Worm (Caenorhabditis elegans) whole organism, L3 larva: ENCODE data around the gene R13A5.7.

Experiments
- R02D3.7 ChIP-seq: fragments of 150-350 bp; optimal IDR thresholded peaks from 2 replicates; lab custom pipeline; 2014; ENCODE audit warnings: missing biosample characterization, missing genetic modification characterization
- ama-1 ChIP-seq: fragments of 150-350 bp; optimal IDR thresholded peaks from 2 replicates; lab custom pipeline; 2018
- ceh-16 ChIP-seq: sonication (generic microtip); optimal IDR thresholded peaks from 2 replicates; lab custom pipeline; 2017; ENCODE audit warnings: missing biosample characterization, missing genetic modification characterization
- ceh-28 ChIP-seq: fragments of 150-350 bp; optimal IDR thresholded peaks from 2 replicates; lab custom pipeline; 2014; ENCODE audit warnings: missing biosample characterization, missing genetic modification reagents, missing genetic modification characterization
- ceh-82 ChIP-seq: fragments of 150-350 bp; optimal IDR thresholded peaks from 2 replicates; lab custom pipeline; 2014; ENCODE audit warnings: missing biosample characterization, missing genetic modification characterization
- ceh-9 ChIP-seq: sonication (generic microtip); optimal IDR thresholded peaks from 2 replicates; lab custom pipeline; 2018; ENCODE audit warnings: missing biosample characterization, missing genetic modification characterization
- daf-12 ChIP-seq: fragments of 150-350 bp; optimal IDR thresholded peaks from 2 replicates; lab custom pipeline; 2014; ENCODE audit warnings: missing biosample characterization, missing genetic modification reagents, missing genetic modification characterization
- egl-5 ChIP-seq: fragments of 150-350 bp; optimal IDR thresholded peaks from 2 replicates; lab custom pipeline; 2017; ENCODE audit warnings: missing biosample characterization, missing genetic modification reagents, missing genetic modification characterization, inconsistent platforms
- elt-1 ChIP-seq: fragments of 150-350 bp; optimal IDR thresholded peaks from 2 replicates; lab custom pipeline; 2014; ENCODE audit warnings: missing biosample characterization, missing genetic modification characterization
- elt-2 ChIP-seq: sonication (generic microtip); optimal IDR thresholded peaks from 2 replicates; lab custom pipeline; 2016; ENCODE audit warnings: missing genetic modification reagents, mild to moderate bottlenecking, missing genetic modification characterization, missing compliant biosample characterization
- elt-3 ChIP-seq, 3 experiments: fragments of 150-350 bp in 1 of 3; sonication (generic microtip) in 2 of 3; optimal IDR thresholded peaks; 2 replicates in 2 of 3; 4 replicates in 1 of 3; lab custom pipeline; 2014 to 2017; ENCODE audit warnings: missing biosample characterization in 3 of 3, missing genetic modification characterization in 3 of 3
- fkh-10 ChIP-seq: sonication (generic microtip); optimal IDR thresholded peaks from 2 replicates; lab custom pipeline; 2017; ENCODE audit warnings: missing biosample characterization, missing genetic modification reagents, missing genetic modification characterization
- fkh-2 ChIP-seq: fragments of 150-350 bp; optimal IDR thresholded peaks from 2 replicates; lab custom pipeline; 2014; ENCODE audit warnings: missing biosample characterization, missing genetic modification reagents, missing genetic modification characterization
- fos-1 ChIP-seq: fragments of 150-350 bp; optimal IDR thresholded peaks from 2 replicates; lab custom pipeline; 2014; ENCODE audit warnings: missing biosample characterization, missing genetic modification characterization
- hmg-11 ChIP-seq: sonication (generic microtip); optimal IDR thresholded peaks from 2 replicates; lab custom pipeline; 2016; ENCODE audit warnings: missing genetic modification characterization, missing compliant biosample characterization
- lin-15B ChIP-seq: fragments of 150-350 bp; optimal IDR thresholded peaks from 2 replicates; lab custom pipeline; 2014; ENCODE audit warnings: missing biosample characterization, missing genetic modification characterization
- lin-39 ChIP-seq: fragments of 150-350 bp; optimal IDR thresholded peaks from 2 replicates; lab custom pipeline; 2018; ENCODE audit warnings: missing biosample characterization, missing genetic modification reagents, missing genetic modification characterization
- lsy-12 ChIP-seq: sonication (generic microtip); optimal IDR thresholded peaks from 2 replicates; lab custom pipeline; 2016; ENCODE audit warnings: mild to moderate bottlenecking, missing genetic modification characterization, missing compliant biosample characterization
- mdl-1 ChIP-seq: fragments of 150-350 bp; optimal IDR thresholded peaks from 2 replicates; lab custom pipeline; 2014; ENCODE audit warnings: missing biosample characterization, missing genetic modification characterization
- nfya-1 ChIP-seq: sonication (generic microtip); optimal IDR thresholded peaks from 2 replicates; lab custom pipeline; 2017; ENCODE audit warnings: missing genetic modification characterization, mild to moderate bottlenecking, missing compliant biosample characterization, antibody characterized with exemption, moderate library complexity; ENCODE audit not compliant: insufficient read depth
- nhr-11 ChIP-seq: fragments of 150-350 bp; optimal IDR thresholded peaks from 2 replicates; lab custom pipeline; 2014; ENCODE audit warnings: missing biosample characterization, missing genetic modification characterization
- nhr-12 ChIP-seq: fragments of 150-350 bp; optimal IDR thresholded peaks from 2 replicates; lab custom pipeline; 2014; ENCODE audit warnings: missing biosample characterization, missing genetic modification characterization
- nhr-23 ChIP-seq: fragments of 150-350 bp; optimal IDR thresholded peaks from 2 replicates; lab custom pipeline; 2014; ENCODE audit warnings: missing biosample characterization, missing genetic modification reagents, missing genetic modification characterization
- nhr-237 ChIP-seq: fragments of 150-350 bp; optimal IDR thresholded peaks from 2 replicates; lab custom pipeline; 2014; ENCODE audit warnings: missing biosample characterization, missing genetic modification characterization
- nhr-28 ChIP-seq: fragments of 150-350 bp; optimal IDR thresholded peaks from 2 replicates; lab custom pipeline; 2014; ENCODE audit warnings: missing biosample characterization, missing genetic modification characterization
- nhr-43 ChIP-seq: sonication (generic microtip); optimal IDR thresholded peaks from 2 replicates; lab custom pipeline; 2016; ENCODE audit warnings: mild to moderate bottlenecking, missing genetic modification characterization, missing compliant biosample characterization; ENCODE audit not compliant: poor library complexity, severe bottlenecking
- nhr-67 ChIP-seq: fragments of 150-350 bp; optimal IDR thresholded peaks from 2 replicates; lab custom pipeline; 2014; ENCODE audit warnings: missing biosample characterization, missing genetic modification characterization
- nhr-76 ChIP-seq: fragments of 150-350 bp; sonication (generic microtip); optimal IDR thresholded peaks from 5 replicates; lab custom pipeline; 2014; ENCODE audit warnings: missing biosample characterization, missing genetic modification characterization
- nhr-77 ChIP-seq: fragments of 150-350 bp; optimal IDR thresholded peaks from 2 replicates; lab custom pipeline; 2014; ENCODE audit warnings: missing biosample characterization, missing genetic modification characterization
- pqm-1 ChIP-seq: fragments of 150-350 bp; optimal IDR thresholded peaks from 2 replicates; lab custom pipeline; 2017; ENCODE audit warnings: missing biosample characterization, missing genetic modification characterization, inconsistent platforms
- skn-1 ChIP-seq: fragments of 150-350 bp; optimal IDR thresholded peaks from 2 replicates; lab custom pipeline; 2014; ENCODE audit warnings: missing biosample characterization, missing genetic modification characterization
- snpc-4 ChIP-seq: fragments of 150-350 bp; optimal IDR thresholded peaks from 2 replicates; lab custom pipeline; 2014; ENCODE audit warnings: missing biosample characterization, missing genetic modification characterization
- tbx-2 ChIP-seq: sonication (generic microtip); optimal IDR thresholded peaks from 2 replicates; lab custom pipeline; 2016; ENCODE audit warnings: mild to moderate bottlenecking, missing genetic modification characterization, missing compliant biosample characterization
- unc-39 ChIP-seq: sonication (generic microtip); optimal IDR thresholded peaks from 4 replicates; lab custom pipeline; 2017; ENCODE audit warnings: missing biosample characterization, missing genetic modification characterization
- unc-62 ChIP-seq: fragments of 150-350 bp; sonication (generic microtip); optimal IDR thresholded peaks from 4 replicates; lab custom pipeline; 2014; ENCODE audit warnings: missing biosample characterization, missing genetic modification reagents, missing genetic modification characterization
- zag-1 ChIP-seq: fragments of 150-350 bp; optimal IDR thresholded peaks from 2 replicates; lab custom pipeline; 2014; ENCODE audit warnings: missing biosample characterization, missing genetic modification characterization
- ztf-11 ChIP-seq: fragments of 150-350 bp; optimal IDR thresholded peaks from 2 replicates; lab custom pipeline; 2014; ENCODE audit warnings: missing biosample characterization, missing genetic modification characterization
- ztf-4 ChIP-seq: fragments of 150-350 bp; optimal IDR thresholded peaks from 2 replicates; lab custom pipeline; 2014; ENCODE audit warnings: missing biosample characterization, missing genetic modification characterization

Gene R13A5.7

DNA sequence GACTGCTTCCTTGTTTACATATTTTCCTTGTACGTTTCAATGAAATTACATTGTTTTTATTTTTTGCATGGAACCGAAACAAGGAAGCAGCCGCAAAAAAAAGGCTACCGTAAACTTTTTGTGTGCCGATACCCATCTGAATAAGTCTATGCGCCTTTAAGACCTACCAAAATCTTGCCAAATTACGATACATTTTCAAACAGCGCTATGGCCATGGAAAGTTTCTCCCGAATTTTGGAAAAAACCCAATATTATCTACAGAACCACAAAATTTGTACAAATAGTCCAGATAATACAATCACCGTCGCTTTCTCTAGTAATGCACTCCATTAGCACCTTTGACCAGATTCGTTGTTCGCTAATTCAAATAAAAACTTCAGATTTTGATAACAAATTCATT lies 1.8 kb upstream of the R13A5.7 start:
- TF ChIP-seq nhr-77 (tag; lab: Kevin White, UChicago) (peak; percentile 7), fkh-10 (GFP tag; lab: Kevin White, UChicago) (no peak), ztf-4 (tag; lab: Kevin White, UChicago) (no peak)

DNA sequence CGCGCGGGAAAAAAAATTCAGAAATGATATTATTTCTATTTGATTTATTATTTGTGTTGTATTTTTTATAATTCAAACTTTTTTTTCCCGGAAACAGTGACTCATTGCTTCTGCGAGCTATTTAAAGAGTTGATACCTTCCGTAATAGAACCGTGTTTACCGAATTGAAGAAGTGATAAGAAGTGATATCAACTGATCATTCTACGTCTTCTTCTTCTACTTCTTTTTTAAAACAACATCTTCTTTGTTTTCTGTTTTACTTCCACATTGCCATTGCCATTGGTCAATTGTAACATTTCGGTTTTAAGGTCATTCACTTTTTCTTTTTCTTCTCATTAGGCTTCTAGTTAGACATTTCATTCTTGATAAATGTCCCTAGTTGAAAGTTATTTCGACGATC lies 3.8 kb downstream of the R13A5.7 start, which contains the start of gene ttr-32:
TSS of gene ttr-32 (plus strand) at position 314 of the 400 bp plus-strand sequence.
- no peak for TF ChIP-seq hmg-11 (tag; lab: Kevin White, UChicago)
- TF ChIP-seq nhr-237: no peak
- TF ChIP-seq ceh-28: no peak
- no peak for TF ChIP-seq ama-1 (lab: Kevin White, UChicago)
- no peak for TF ChIP-seq lsy-12
- TF ChIP-seq nfya-1 (tag; lab: Kevin White, UChicago): no peak
- no peak for TF ChIP-seq zag-1
- no peak for TF ChIP-seq nhr-12 (tag; lab: Kevin White, UChicago)
- no peak for TF ChIP-seq egl-5
- no peak for TF ChIP-seq elt-3 (tag; optimal IDR thresholded peaks at IDR 0.05; lab: Kevin White, UChicago)
- TF ChIP-seq, all 47 proteins: peak for 0

DNA sequence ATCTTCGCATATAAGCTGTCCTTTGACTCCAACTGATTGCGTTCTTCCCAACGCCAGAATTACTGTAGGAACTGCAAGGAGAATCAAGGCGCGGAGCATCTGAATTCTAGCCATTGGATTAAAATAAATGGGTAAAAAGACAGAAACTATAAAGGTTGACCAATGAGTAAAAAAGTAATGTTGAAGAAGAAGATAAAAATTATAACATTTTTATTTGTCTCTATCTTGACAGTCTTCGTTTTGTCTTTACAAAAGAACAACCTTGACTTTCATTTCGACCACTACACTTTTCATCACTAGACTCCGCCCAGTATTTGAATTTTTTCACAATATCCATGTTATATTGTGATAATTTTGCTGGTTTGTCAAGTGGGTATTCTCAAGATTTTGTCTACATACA lies 4.7 kb downstream of the R13A5.7 start, which contains the start of gene ttr-8:
TSS of gene ttr-8 (minus strand) at position 101 of the 400 bp plus-strand sequence.
- TF ChIP-seq unc-62 (GFP tag; lab: Kevin White, UChicago) (no peak), nfya-1 (tag; lab: Kevin White, UChicago) (no peak), nhr-12 (tag; lab: Kevin White, UChicago) (no peak), skn-1 (tag; lab: Kevin White, UChicago) (no peak), R02D3.7 (tag; lab: Kevin White, UChicago) (no peak), nhr-11 (tag; lab: Kevin White, UChicago) (no peak), fkh-2 (tag; lab: Kevin White, UChicago) (no peak), lsy-12 (no peak), ceh-9 (no peak), hmg-11 (tag; lab: Kevin White, UChicago) (no peak), mdl-1 (tag; lab: Kevin White, UChicago) (no peak), lin-39 (tag; lab: Kevin White, UChicago) (no peak), nhr-28 (tag; lab: Kevin White, UChicago) (no peak)

DNA sequence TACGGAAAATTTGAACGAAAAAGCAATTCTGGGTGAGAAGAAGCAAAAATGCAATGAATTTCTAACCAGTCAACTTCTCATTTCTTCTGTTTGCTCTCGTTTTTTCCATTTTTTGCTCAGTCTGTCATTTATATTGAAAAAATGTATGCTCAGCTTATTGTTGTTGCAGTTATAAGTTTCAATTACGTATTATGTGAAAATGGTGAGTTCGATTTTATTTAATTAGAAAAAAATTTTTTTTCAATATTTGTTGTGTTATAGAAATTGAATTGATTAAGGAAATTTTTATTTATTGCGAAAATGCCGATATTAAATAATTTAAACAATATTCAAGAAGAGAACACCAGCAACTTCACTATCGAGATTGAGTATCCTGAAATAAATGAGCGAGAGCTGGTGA lies 8.1 kb downstream of the R13A5.7 start, which contains the start of gene lgc-12:
TSS of gene lgc-12 (plus strand) at position 301 of the 400 bp plus-strand sequence.
- TF ChIP-seq daf-12: no peak

DNA sequence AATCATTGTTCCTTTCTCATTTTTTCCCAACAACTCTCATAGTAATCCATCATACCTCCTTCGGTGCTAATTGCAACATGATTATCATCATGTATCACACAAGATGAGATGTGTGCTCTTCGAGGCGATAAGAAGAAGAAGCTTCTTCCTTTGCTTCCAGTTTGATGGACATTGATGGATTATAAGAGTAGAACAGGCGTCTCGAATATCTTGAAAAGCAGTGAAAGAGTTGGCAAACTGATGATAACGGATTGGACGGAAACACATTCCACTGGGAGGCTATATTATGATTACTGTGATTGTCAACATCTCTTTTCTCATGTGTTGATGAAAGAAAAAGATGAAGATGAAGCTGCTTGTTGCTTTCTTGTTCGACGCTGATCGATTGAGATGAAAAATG lies 10.1 kb downstream of the R13A5.7 start:
- TF ChIP-seq lin-39 (tag; lab: Kevin White, UChicago): peak; percentile 31
- TF ChIP-seq elt-1 (tag; lab: Kevin White, UChicago): peak; percentile 3
- TF ChIP-seq nhr-76 (tag; lab: Kevin White, UChicago): no peak
- no peak for TF ChIP-seq R02D3.7 (tag; lab: Kevin White, UChicago)
- peak; percentile 25 for TF ChIP-seq nfya-1 (tag; lab: Kevin White, UChicago)
- TF ChIP-seq ceh-82: no peak
- TF ChIP-seq tbx-2 (tag; lab: Kevin White, UChicago): no peak
- TF ChIP-seq ceh-16: no peak
- TF ChIP-seq zag-1: no peak
- peak; percentile 48 for TF ChIP-seq nhr-11 (tag; lab: Kevin White, UChicago)
- peak; percentile 61 for TF ChIP-seq unc-62 (GFP tag; lab: Kevin White, UChicago)

DNA sequence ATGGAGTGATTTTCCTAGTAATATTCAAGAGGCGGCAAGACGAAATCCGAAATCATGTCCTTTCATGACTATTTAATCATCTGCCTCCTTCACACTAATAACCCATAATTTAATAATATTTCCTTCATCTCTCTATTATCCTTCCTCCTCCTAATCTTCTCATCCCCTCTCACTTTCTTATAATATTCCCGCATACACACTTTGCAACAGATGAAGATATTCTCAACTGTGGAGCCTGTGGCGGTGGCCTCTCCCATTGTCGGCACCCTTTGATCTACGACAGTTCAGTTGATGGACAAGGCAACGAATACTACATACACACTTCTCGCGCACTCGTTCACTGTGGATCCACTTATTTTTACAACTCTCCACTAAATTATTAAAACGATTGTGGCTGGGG lies 11.3 kb downstream of the R13A5.7 start:
- TF ChIP-seq lsy-12 (no peak), tbx-2 (tag; lab: Kevin White, UChicago) (no peak), nhr-12 (tag; lab: Kevin White, UChicago) (no peak), ceh-9 (no peak), ztf-11 (tag; lab: Kevin White, UChicago) (no peak), elt-1 (tag; lab: Kevin White, UChicago) (no peak), nhr-67 (no peak), nhr-43 (tag; lab: Kevin White, UChicago) (no peak), nhr-77 (tag; lab: Kevin White, UChicago) (no peak), ztf-4 (tag; lab: Kevin White, UChicago) (no peak), snpc-4 (no peak), fos-1 (tag; lab: Kevin White, UChicago) (no peak), lin-15B (no peak), nhr-11 (tag; lab: Kevin White, UChicago) (no peak), nhr-76 (tag; lab: Kevin White, UChicago) (no peak), nhr-23 (tag; lab: Kevin White, UChicago) (no peak), pqm-1 (tag; lab: Kevin White, UChicago) (no peak), elt-2 (tag; lab: Kevin White, UChicago) (no peak), unc-39 (tag; lab: Kevin White, UChicago) (no peak)
